Fruit fly (Drosophila melanogaster): Measurements from ENCODE around the gene primo-2.

Gene primo-2

DNA sequence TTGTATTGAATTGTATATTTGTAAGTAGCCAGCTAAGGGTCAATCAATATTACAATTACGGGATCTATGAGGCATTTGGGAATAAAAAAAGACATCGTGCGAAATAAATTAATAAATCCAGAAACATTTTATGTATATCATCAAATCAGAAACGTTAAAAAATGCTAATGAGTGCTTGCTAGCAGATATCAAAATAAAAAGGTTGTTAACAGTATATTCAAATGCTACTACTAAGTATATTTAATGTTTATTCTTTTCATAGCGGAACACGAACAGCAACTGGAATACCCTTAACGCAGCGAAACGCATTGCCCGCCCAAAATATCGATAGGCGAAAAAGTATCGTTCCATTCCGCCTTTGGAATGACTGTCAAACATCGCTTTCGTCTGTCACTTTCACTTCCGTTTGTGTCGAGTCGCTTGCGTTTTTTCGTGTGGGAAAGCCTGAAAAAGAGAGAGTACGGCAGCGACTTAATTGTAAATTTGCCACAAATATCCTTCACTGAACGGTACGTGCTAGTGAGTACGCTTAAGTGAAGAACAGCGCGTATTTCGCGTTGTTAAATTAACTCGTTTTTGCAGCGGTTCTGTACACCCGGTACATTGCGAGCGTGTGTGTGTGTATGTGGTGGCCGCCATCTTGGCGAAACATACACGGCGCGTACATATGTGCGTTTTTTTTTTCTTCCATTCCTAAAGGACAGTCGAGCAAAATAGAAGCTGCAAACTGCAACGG is 50.5 kb downstream of the primo-2 start, which contains the start of gene B52 (continued):
- TF ChIP-seq lz (GFP tag; optimal IDR thresholded peaks at IDR 0.05) (peak; percentile 68), CG11762 (GFP tag; optimal IDR thresholded peaks at IDR 0.05; ENCODE audit: insufficient read depth) (no peak), svp (GFP tag) (peak; percentile 45), CG10631 (GFP tag; optimal IDR thresholded peaks at IDR 0.05) (no peak), Hr4 (GFP tag; optimal IDR thresholded peaks at IDR 0.05) (peak; percentile 22), CG3032 (tag; optimal IDR thresholded peaks at IDR 0.05) (peak; percentile 7), Sox14 (GFP tag; optimal IDR thresholded peaks at IDR 0.05) (peak; percentile 48), CG7368 (GFP tag; optimal IDR thresholded peaks at IDR 0.05) (peak; percentile 52), dsx (GFP tag; optimal IDR thresholded peaks at IDR 0.05; ENCODE audit: poor library complexity, severe bottlenecking) (no peak)
